Worm (Caenorhabditis elegans) whole organism, L3 larva: Measurements from ENCODE around the gene fbxa-120.

ENCODE experiments used
- R02D3.7 ChIP-seq: fragments of 150-350 bp; optimal IDR thresholded peaks from 2 replicates; lab custom pipeline; 2014; ENCODE audit warnings: missing biosample characterization, missing genetic modification characterization
- ama-1 ChIP-seq: fragments of 150-350 bp; optimal IDR thresholded peaks from 2 replicates; lab custom pipeline; 2018
- ceh-82 ChIP-seq: fragments of 150-350 bp; optimal IDR thresholded peaks from 2 replicates; lab custom pipeline; 2014; ENCODE audit warnings: missing biosample characterization, missing genetic modification characterization
- ceh-9 ChIP-seq: sonication (generic microtip); optimal IDR thresholded peaks from 2 replicates; lab custom pipeline; 2018; ENCODE audit warnings: missing biosample characterization, missing genetic modification characterization
- fkh-10 ChIP-seq: sonication (generic microtip); optimal IDR thresholded peaks from 2 replicates; lab custom pipeline; 2017; ENCODE audit warnings: missing biosample characterization, missing genetic modification reagents, missing genetic modification characterization
- fos-1 ChIP-seq: fragments of 150-350 bp; optimal IDR thresholded peaks from 2 replicates; lab custom pipeline; 2014; ENCODE audit warnings: missing biosample characterization, missing genetic modification characterization
- jun-1 ChIP-seq: fragments of 150-350 bp; optimal IDR thresholded peaks from 2 replicates; lab custom pipeline; 2014; ENCODE audit warnings: missing biosample characterization, missing genetic modification reagents, missing genetic modification characterization
- lin-39 ChIP-seq: fragments of 150-350 bp; optimal IDR thresholded peaks from 2 replicates; lab custom pipeline; 2018; ENCODE audit warnings: missing biosample characterization, missing genetic modification reagents, missing genetic modification characterization
- nhr-12 ChIP-seq: fragments of 150-350 bp; optimal IDR thresholded peaks from 2 replicates; lab custom pipeline; 2014; ENCODE audit warnings: missing biosample characterization, missing genetic modification characterization
- nhr-23 ChIP-seq: fragments of 150-350 bp; optimal IDR thresholded peaks from 2 replicates; lab custom pipeline; 2014; ENCODE audit warnings: missing biosample characterization, missing genetic modification reagents, missing genetic modification characterization
- nhr-28 ChIP-seq: fragments of 150-350 bp; optimal IDR thresholded peaks from 2 replicates; lab custom pipeline; 2014; ENCODE audit warnings: missing biosample characterization, missing genetic modification characterization
- nhr-77 ChIP-seq: fragments of 150-350 bp; optimal IDR thresholded peaks from 2 replicates; lab custom pipeline; 2014; ENCODE audit warnings: missing biosample characterization, missing genetic modification characterization
- zag-1 ChIP-seq: fragments of 150-350 bp; optimal IDR thresholded peaks from 2 replicates; lab custom pipeline; 2014; ENCODE audit warnings: missing biosample characterization, missing genetic modification characterization
- ztf-11 ChIP-seq: fragments of 150-350 bp; optimal IDR thresholded peaks from 2 replicates; lab custom pipeline; 2014; ENCODE audit warnings: missing biosample characterization, missing genetic modification characterization

DNA sequence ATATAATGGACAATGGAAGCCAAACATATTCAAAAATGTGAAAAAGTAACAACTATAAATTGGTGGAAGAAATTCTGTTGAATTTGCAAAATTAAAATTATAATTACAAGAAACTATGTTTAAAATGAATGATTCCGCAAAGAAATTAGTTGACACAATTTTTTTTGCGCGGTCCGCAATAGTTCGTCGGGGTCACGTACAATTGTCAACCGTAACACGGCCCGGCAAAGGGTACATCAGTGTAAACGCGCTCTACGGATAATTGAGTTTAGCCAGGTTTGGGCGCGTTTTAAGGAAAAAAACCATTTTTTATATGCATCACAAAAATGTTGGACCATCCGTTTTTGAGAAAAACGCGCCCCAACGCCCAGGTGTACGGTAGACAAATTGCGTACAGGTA is 5.1 kb upstream of the fbxa-120 start:
- TF ChIP-seq ceh-9 (tag; lab: Kevin White, UChicago) = no peak
- no peak for TF ChIP-seq fkh-10
- TF ChIP-seq zag-1 (tag; lab: Kevin White, UChicago) = no peak
- TF ChIP-seq nhr-12 (tag; lab: Kevin White, UChicago) = no peak
- TF ChIP-seq nhr-77 = no peak
- no peak for TF ChIP-seq nhr-23 (tag; lab: Kevin White, UChicago)
- TF ChIP-seq ama-1 (lab: Kevin White, UChicago) = no peak
- no peak for TF ChIP-seq nhr-28 (tag; lab: Kevin White, UChicago)
- TF ChIP-seq jun-1 = no peak
- no peak for TF ChIP-seq fos-1 (tag; lab: Kevin White, UChicago)
- no peak for TF ChIP-seq lin-39 (tag; lab: Kevin White, UChicago)
- TF ChIP-seq ceh-82 = no peak
- TF ChIP-seq R02D3.7 (tag; lab: Kevin White, UChicago) = no peak
- no peak for TF ChIP-seq ztf-11
